Worm (Caenorhabditis elegans): ENCODE data around the gene unc-103.

DNA sequence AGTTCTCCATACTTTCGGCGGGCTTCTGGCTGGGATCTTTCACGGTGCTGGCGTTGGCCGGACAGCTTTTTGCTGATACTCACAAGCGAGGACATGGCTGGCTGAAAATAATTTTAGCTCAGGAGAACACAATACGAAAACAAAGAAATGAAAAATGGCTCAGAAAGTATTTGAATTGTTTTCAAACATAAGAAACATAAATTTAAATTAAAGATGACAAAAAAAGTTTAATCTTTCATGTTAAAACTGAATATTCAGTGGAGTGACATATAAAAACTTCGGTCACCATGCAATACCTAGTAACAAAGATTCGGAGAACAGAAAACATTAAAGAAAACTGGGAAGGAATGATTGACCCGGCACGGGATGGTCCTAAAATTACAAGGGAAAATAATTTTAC lies 63.4 kb downstream of the unc-103 start, which contains the start of gene C16C10.2:
- no peak for TF ChIP-seq unc-130 (GFP tag; optimal IDR thresholded peaks at IDR 0.05)
- TF ChIP-seq ztf-11 (tag; optimal IDR thresholded peaks at IDR 0.05): no peak
- TF ChIP-seq madf-5 (GFP tag; IDR thresholded peaks at IDR 0.05): no peak
- TF ChIP-seq hlh-30 (tag; optimal IDR thresholded peaks at IDR 0.05; ENCODE audit: insufficient read depth): no peak
- no peak for TF ChIP-seq daf-12 (tag; optimal IDR thresholded peaks at IDR 0.05)
- TF ChIP-seq mdl-1 (tag; optimal IDR thresholded peaks at IDR 0.05): no peak

All from whole organism, L4 larva.